Worm (Caenorhabditis elegans) whole organism, early embryonic: Measurements from ENCODE around the gene lec-3.

Experiments used
- ama-1 ChIP-seq: fragments of 150-350 bp; optimal IDR thresholded peaks from 2 replicates; lab custom pipeline; 2014
- hmbx-1 ChIP-seq: sonication (generic microtip); optimal IDR thresholded peaks from 2 replicates; lab custom pipeline; 2016; ENCODE audit warnings: mild to moderate bottlenecking, missing genetic modification characterization, missing compliant biosample characterization
- scrt-1 ChIP-seq: fragments of 200-800 bp; sonication (Bioruptor generic); IDR thresholded peaks from 2 replicates; pipeline ENCODE4 v1.3.6; 2022; ENCODE audit warnings: missing genetic modification characterization, missing compliant biosample characterization
- tra-4 ChIP-seq: sonication (generic microtip); optimal IDR thresholded peaks from 2 replicates; lab custom pipeline; 2017; ENCODE audit warnings: missing genetic modification characterization, missing compliant biosample characterization

DNA sequence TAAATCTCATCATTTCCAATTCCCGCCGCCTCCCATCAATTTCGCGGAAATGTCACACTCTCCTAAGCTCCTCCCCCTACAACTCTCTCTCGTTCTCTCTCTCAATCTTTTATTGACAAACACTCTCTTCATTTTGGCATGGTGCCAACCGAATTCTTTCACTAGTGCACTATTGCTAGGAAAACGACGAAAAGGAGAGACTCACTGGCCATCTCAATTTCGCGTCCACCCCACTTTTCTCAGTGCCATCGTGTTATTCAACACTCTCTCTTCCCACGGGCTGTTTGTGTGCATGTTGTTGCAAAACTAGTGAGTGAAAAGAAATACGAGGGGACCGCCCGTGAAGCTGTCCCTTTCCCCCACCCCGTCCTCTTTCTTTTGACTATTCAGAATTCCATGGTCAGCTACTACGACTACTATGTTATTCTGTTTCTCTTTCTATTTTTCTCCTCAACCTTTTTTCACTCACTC is 6.0 kb upstream of the lec-3 start:
- no peak for TF ChIP-seq ama-1 (lab: Kevin White, UChicago)
- no peak for TF ChIP-seq scrt-1 (GFP tag; lab: Robert Waterston, UW)
- TF ChIP-seq tra-4 (tag; lab: Kevin White, UChicago) = no peak
- TF ChIP-seq hmbx-1 (tag; lab: Kevin White, UChicago) = no peak
